Worm (Caenorhabditis elegans) whole organism, young adult: ENCODE data around the gene syd-9.
A peak's percentile ranks its signal among the peaks of the same experiment; 100 is the strongest.

Source experiments
- B0261.1 ChIP-seq: sonication (generic microtip); optimal IDR thresholded peaks from 2 replicates; lab custom pipeline; 2016; ENCODE audit warnings: mild to moderate bottlenecking, missing genetic modification characterization, moderate library complexity, missing compliant biosample characterization
- B0336.3 ChIP-seq: fragments of 200-800 bp; sonication (Bioruptor generic); IDR thresholded peaks from 2 replicates; pipeline ENCODE4 v1.3.6; 2022; ENCODE audit warnings: missing genetic modification characterization, missing compliant biosample characterization
- F10E7.11 ChIP-seq: sonication (generic microtip); optimal IDR thresholded peaks from 2 replicates; lab custom pipeline; 2017; ENCODE audit warnings: mild to moderate bottlenecking, missing genetic modification characterization, moderate library complexity, missing compliant biosample characterization
- F39B2.1 ChIP-seq: fragments of 200-800 bp; sonication (Bioruptor generic); IDR thresholded peaks from 2 replicates; pipeline ENCODE4 v1.3.6; 2022; ENCODE audit warnings: missing genetic modification reagents, missing genetic modification characterization, missing compliant biosample characterization
- F49E8.2 ChIP-seq: sonication (generic microtip); optimal IDR thresholded peaks from 3 replicates; lab custom pipeline; 2017; ENCODE audit warnings: missing genetic modification characterization, mild to moderate bottlenecking, missing compliant biosample characterization, antibody characterized with exemption, moderate library complexity; ENCODE audit not compliant: insufficient read depth
- T07F8.4 ChIP-seq: sonication (generic microtip); optimal IDR thresholded peaks from 2 replicates; lab custom pipeline; 2016; ENCODE audit warnings: mild to moderate bottlenecking, missing genetic modification characterization, moderate library complexity, missing compliant biosample characterization
- Y95B8A.8 ChIP-seq: fragments of 200-800 bp; sonication (Bioruptor generic); IDR thresholded peaks from 2 replicates; pipeline ENCODE4 v1.3.6; 2022; ENCODE audit warnings: missing genetic modification reagents, missing genetic modification characterization, missing compliant biosample characterization
- ZK185.1 ChIP-seq: sonication (generic microtip); optimal IDR thresholded peaks from 2 replicates; lab custom pipeline; 2016; ENCODE audit warnings: mild to moderate bottlenecking, missing genetic modification characterization, missing compliant biosample characterization; ENCODE audit not compliant: poor library complexity, severe bottlenecking
- akir-1 ChIP-seq: fragments of 200-800 bp; sonication (Bioruptor generic); optimal IDR thresholded peaks from 2 replicates; lab custom pipeline; 2018; ENCODE audit warnings: mild to moderate bottlenecking, missing genetic modification characterization, moderate library complexity, missing compliant biosample characterization
- ama-1 ChIP-seq, 3 experiments: fragments of 150-350 bp in 1 of 3; sonication (generic microtip) in 2 of 3; optimal IDR thresholded peaks; 2 replicates each; lab custom pipeline; 2014 to 2018; ENCODE audit warnings: missing biosample characterization in 2 of 3, missing genetic modification characterization in 2 of 3, missing genetic modification reagents in 2 of 3
- aptf-3 ChIP-seq: fragments of 200-800 bp; sonication (Bioruptor generic); IDR thresholded peaks from 2 replicates; pipeline ENCODE4 v1.3.6; 2022; ENCODE audit warnings: missing genetic modification characterization, missing compliant biosample characterization
- atf-7 ChIP-seq: sonication (generic microtip); optimal IDR thresholded peaks from 2 replicates; lab custom pipeline; 2017; ENCODE audit warnings: mild to moderate bottlenecking, missing genetic modification characterization, missing compliant biosample characterization
- attf-3 ChIP-seq: fragments of 200-800 bp; sonication (Bioruptor generic); conservative IDR thresholded peaks from 2 replicates; pipeline ENCODE4 v1.3.6; 2022; ENCODE audit warnings: missing genetic modification reagents, missing genetic modification characterization, missing compliant biosample characterization
- ceh-79 ChIP-seq: sonication (generic microtip); optimal IDR thresholded peaks from 2 replicates; lab custom pipeline; 2017; ENCODE audit warnings: mild to moderate bottlenecking, missing genetic modification characterization, missing compliant biosample characterization
- die-1 ChIP-seq: sonication (generic microtip); optimal IDR thresholded peaks from 2 replicates; lab custom pipeline; 2016; ENCODE audit warnings: missing genotype, mild to moderate bottlenecking, missing genetic modification characterization, missing compliant biosample characterization
- dox-1 ChIP-seq: fragments of 200-800 bp; sonication (Bioruptor generic); IDR thresholded peaks from 2 replicates; pipeline ENCODE4 v1.3.6; 2022; ENCODE audit warnings: missing genetic modification reagents, missing genetic modification characterization, missing compliant biosample characterization
- dpff-1 ChIP-seq: sonication (generic microtip); optimal IDR thresholded peaks from 2 replicates; lab custom pipeline; 2017; ENCODE audit warnings: mild to moderate bottlenecking, missing genetic modification characterization, missing compliant biosample characterization
- dpl-1 ChIP-seq: fragments of 150-350 bp; optimal IDR thresholded peaks from 2 replicates; lab custom pipeline; 2014; ENCODE audit warnings: missing biosample characterization, missing genetic modification reagents, missing genetic modification characterization
- efl-1 ChIP-seq: fragments of 150-350 bp; optimal IDR thresholded peaks from 2 replicates; lab custom pipeline; 2014; ENCODE audit warnings: missing biosample characterization, missing genetic modification reagents, missing genetic modification characterization
- egl-18 ChIP-seq: fragments of 200-800 bp; sonication (Bioruptor generic); IDR thresholded peaks from 2 replicates; pipeline ENCODE4 v1.3.6; 2022; ENCODE audit warnings: missing genetic modification reagents, missing genetic modification characterization, missing compliant biosample characterization
- egl-44 ChIP-seq: fragments of 200-800 bp; sonication (Bioruptor generic); IDR thresholded peaks from 2 replicates; pipeline ENCODE4 v1.3.6; 2022; ENCODE audit warnings: missing genetic modification reagents, missing genetic modification characterization, missing compliant biosample characterization
- egrh-3 ChIP-seq: fragments of 200-800 bp; sonication (Bioruptor generic); IDR thresholded peaks from 2 replicates; pipeline ENCODE4 v1.3.6; 2022; ENCODE audit warnings: missing genetic modification reagents, missing genetic modification characterization, missing compliant biosample characterization
- hlh-12 ChIP-seq: sonication (generic microtip); optimal IDR thresholded peaks from 2 replicates; lab custom pipeline; 2016; ENCODE audit warnings: missing genetic modification characterization, missing compliant biosample characterization
- hmg-1.2 ChIP-seq: fragments of 200-800 bp; sonication (Bioruptor generic); IDR thresholded peaks from 2 replicates; pipeline ENCODE4 v1.3.6; 2022; ENCODE audit warnings: missing genetic modification reagents, missing genetic modification characterization, missing compliant biosample characterization
- hsf-1 ChIP-seq: fragments of 200-800 bp; sonication (Bioruptor generic); IDR thresholded peaks from 2 replicates; pipeline ENCODE4 v1.3.6; 2022; ENCODE audit warnings: missing genetic modification reagents, missing genetic modification characterization, missing compliant biosample characterization
- lag-1 ChIP-seq: fragments of 200-800 bp; sonication (Bioruptor generic); IDR thresholded peaks from 2 replicates; pipeline ENCODE4 v1.3.6; 2022; ENCODE audit warnings: missing genetic modification reagents, missing genetic modification characterization, missing compliant biosample characterization
- let-526 ChIP-seq: fragments of 200-800 bp; sonication (Bioruptor generic); IDR thresholded peaks from 2 replicates; pipeline ENCODE4 v1.3.6; 2022; ENCODE audit warnings: missing genetic modification reagents, missing genetic modification characterization, missing compliant biosample characterization
- let-607 ChIP-seq, 2 experiments: fragments of 200-800 bp in 1 of 2; sonication (Bioruptor generic) in 1 of 2; sonication (generic microtip) in 1 of 2; optimal IDR thresholded peaks; 2 replicates each; lab custom pipeline; 2016 to 2018; ENCODE audit warnings: mild to moderate bottlenecking in 2 of 2, missing compliant biosample characterization in 2 of 2, missing genetic modification characterization in 2 of 2, moderate library complexity in 2 of 2, missing genotype in 1 of 2
- lin-40 ChIP-seq: sonication (generic microtip); optimal IDR thresholded peaks from 2 replicates; lab custom pipeline; 2016; ENCODE audit warnings: missing genetic modification characterization, mild to moderate bottlenecking, missing compliant biosample characterization, missing genotype, missing genetic modification reagents
- lsl-1 ChIP-seq: fragments of 200-800 bp; sonication (Bioruptor generic); optimal IDR thresholded peaks from 2 replicates; lab custom pipeline; 2018; ENCODE audit warnings: mild to moderate bottlenecking, missing genetic modification characterization, moderate library complexity, missing compliant biosample characterization
- lsy-27 ChIP-seq: sonication (generic microtip); optimal IDR thresholded peaks from 2 replicates; lab custom pipeline; 2017; ENCODE audit warnings: missing genetic modification characterization, mild to moderate bottlenecking, missing compliant biosample characterization, antibody characterized with exemption, missing genotype, borderline replicate concordance; ENCODE audit not compliant: insufficient read depth
- madf-10 ChIP-seq: sonication (generic microtip); optimal IDR thresholded peaks from 2 replicates; lab custom pipeline; 2016; ENCODE audit warnings: mild to moderate bottlenecking, missing genetic modification characterization, missing compliant biosample characterization
- madf-8 ChIP-seq: fragments of 200-800 bp; sonication (Bioruptor generic); conservative IDR thresholded peaks from 2 replicates; pipeline ENCODE4 v1.3.6; 2022; ENCODE audit warnings: missing genetic modification reagents, missing genetic modification characterization, missing compliant biosample characterization
- mcd-1 ChIP-seq: fragments of 200-800 bp; sonication (Bioruptor generic); IDR thresholded peaks from 2 replicates; pipeline ENCODE4 v1.3.6; 2022; ENCODE audit warnings: missing genetic modification reagents, missing genetic modification characterization, missing compliant biosample characterization
- nhr-179 ChIP-seq: sonication (generic microtip); optimal IDR thresholded peaks from 2 replicates; lab custom pipeline; 2016; ENCODE audit warnings: mild to moderate bottlenecking, missing genetic modification characterization, missing compliant biosample characterization
- nhr-27 ChIP-seq: fragments of 200-800 bp; sonication (Bioruptor generic); optimal IDR thresholded peaks from 2 replicates; lab custom pipeline; 2018; ENCODE audit warnings: mild to moderate bottlenecking, missing genetic modification characterization, moderate library complexity, missing compliant biosample characterization
- pbrm-1 ChIP-seq: fragments of 200-800 bp; sonication (Bioruptor generic); IDR thresholded peaks from 2 replicates; pipeline ENCODE4 v1.3.6; 2022; ENCODE audit warnings: missing genetic modification reagents, missing genetic modification characterization, missing compliant biosample characterization
- rpc-1 ChIP-seq, 2 experiments: fragments of 150-350 bp in 1 of 2; sonication (generic microtip) in 1 of 2; optimal IDR thresholded peaks; 2 replicates each; lab custom pipeline; 2014 to 2018; ENCODE audit warnings: missing biosample characterization in 1 of 2, missing genetic modification characterization in 1 of 2, missing genetic modification reagents in 1 of 2, missing genotype in 1 of 2
- sdz-38 ChIP-seq: sonication (generic microtip); optimal IDR thresholded peaks from 2 replicates; lab custom pipeline; 2016; ENCODE audit warnings: missing genotype, missing genetic modification characterization, missing compliant biosample characterization
- somi-1 ChIP-seq: fragments of 200-800 bp; sonication (Bioruptor generic); optimal IDR thresholded peaks from 2 replicates; lab custom pipeline; 2018; ENCODE audit warnings: mild to moderate bottlenecking, missing genetic modification characterization, missing compliant biosample characterization
- tbp1 ChIP-seq: fragments of 200-800 bp; sonication (Bioruptor generic); optimal IDR thresholded peaks from 2 replicates; lab custom pipeline; 2018; ENCODE audit warnings: mild to moderate bottlenecking, missing genetic modification characterization, missing compliant biosample characterization
- tbx-9 ChIP-seq: sonication (generic microtip); optimal IDR thresholded peaks from 2 replicates; lab custom pipeline; 2016; ENCODE audit warnings: borderline replicate concordance, missing genetic modification characterization, inconsistent platforms, missing compliant biosample characterization
- zfh-2 ChIP-seq: fragments of 200-800 bp; sonication (Bioruptor generic); conservative IDR thresholded peaks from 2 replicates; pipeline ENCODE4 v1.3.6; 2022; ENCODE audit warnings: missing genetic modification reagents, missing genetic modification characterization, missing compliant biosample characterization
- zim-3 ChIP-seq: sonication (generic microtip); optimal IDR thresholded peaks from 2 replicates; lab custom pipeline; 2017; ENCODE audit warnings: mild to moderate bottlenecking, missing genetic modification characterization, moderate library complexity, missing compliant biosample characterization
- ztf-18 ChIP-seq: sonication (generic microtip); optimal IDR thresholded peaks from 2 replicates; lab custom pipeline; 2016; ENCODE audit warnings: missing genotype, mild to moderate bottlenecking, missing genetic modification characterization, missing compliant biosample characterization
- ztf-22 ChIP-seq: fragments of 200-800 bp; sonication (Bioruptor generic); optimal IDR thresholded peaks from 2 replicates; lab custom pipeline; 2018; ENCODE audit warnings: mild to moderate bottlenecking, missing genetic modification characterization, moderate library complexity, missing compliant biosample characterization
- ztf-25 ChIP-seq: fragments of 200-800 bp; sonication (Bioruptor generic); IDR thresholded peaks from 2 replicates; pipeline ENCODE4 v1.3.6; 2022; ENCODE audit warnings: missing genetic modification reagents, missing genetic modification characterization, missing compliant biosample characterization
- ztf-26 ChIP-seq: sonication (generic microtip); optimal IDR thresholded peaks from 2 replicates; lab custom pipeline; 2017; ENCODE audit warnings: missing genetic modification characterization, missing compliant biosample characterization

The syd-9 gene

ce11 chrX:7244756-7245155, 26.9 kb downstream of the syd-9 start (continued):
- TF ChIP-seq somi-1 (GFP tag; lab: Kevin White, UChicago) (no peak), F39B2.1 (GFP tag; lab: Robert Waterston, UW) (no peak), die-1 (no peak), let-607 (tag; optimal IDR thresholded peaks at IDR 0.05; lab: Kevin White, UChicago) (peak; percentile 43 to 70), aptf-3 (GFP tag; lab: Robert Waterston, UW) (no peak), ceh-79 (tag; lab: Kevin White, UChicago) (no peak), dpff-1 (tag; lab: Kevin White, UChicago) (no peak), nhr-27 (tag; lab: Kevin White, UChicago) (no peak), ama-1 (optimal IDR thresholded peaks at IDR 0.05; lab: Kevin White, UChicago) (no peak), ama-1 (GFP tag; optimal IDR thresholded peaks at IDR 0.05; lab: Kevin White, UChicago) (no peak), efl-1 (GFP tag; lab: Kevin White, UChicago) (no peak), T07F8.4 (no peak), egl-44 (no peak; the same call in 1 of the 2 replicates), sdz-38 (tag; lab: Kevin White, UChicago) (no peak), madf-8 (GFP tag; lab: Robert Waterston, UW) (no peak), akir-1 (GFP tag; lab: Kevin White, UChicago) (no peak), tbx-9 (no peak), egl-18 (GFP tag; lab: Robert Waterston, UW) (no peak), ztf-18 (tag; lab: Kevin White, UChicago) (no peak), atf-7 (tag; lab: Kevin White, UChicago) (peak; percentile 52), mcd-1 (GFP tag; lab: Robert Waterston, UW) (no peak), lin-40 (tag; lab: Kevin White, UChicago) (peak; percentile 31), Y95B8A.8 (no peak), rpc-1 (optimal IDR thresholded peaks at IDR 0.05; lab: Kevin White, UChicago) (no peak), rpc-1 (tag; optimal IDR thresholded peaks at IDR 0.05; lab: Kevin White, UChicago) (no peak), zim-3 (tag; lab: Kevin White, UChicago) (no peak), lsy-27 (tag; lab: Kevin White, UChicago) (no peak), dpl-1 (no peak), madf-10 (tag; lab: Kevin White, UChicago) (peak; percentile 36), zfh-2 (GFP tag; lab: Robert Waterston, UW) (no peak), nhr-179 (tag; lab: Kevin White, UChicago) (no peak), hsf-1 (GFP tag; lab: Robert Waterston, UW) (no peak), tbp1 (GFP tag; lab: Kevin White, UChicago) (no peak), hmg-1.2 (GFP tag; lab: Robert Waterston, UW) (no peak), dox-1 (0 out of 2 replicates have a peak, but pooled peaks have one; percentile 30), hlh-12 (tag; lab: Kevin White, UChicago) (no peak), B0336.3 (GFP tag; lab: Robert Waterston, UW) (no peak), let-526 (no peak), pbrm-1 (GFP tag; lab: Robert Waterston, UW) (no peak), lsl-1 (no peak), attf-3 (GFP tag; lab: Robert Waterston, UW) (no peak), egrh-3 (GFP tag; lab: Robert Waterston, UW) (no peak), ztf-25 (GFP tag; lab: Robert Waterston, UW) (no peak), B0261.1 (tag; lab: Kevin White, UChicago) (no peak), ZK185.1 (tag; lab: Kevin White, UChicago) (no peak), ztf-26 (tag; lab: Kevin White, UChicago) (no peak), F10E7.11 (tag; lab: Kevin White, UChicago) (no peak), F49E8.2 (no peak), ztf-22 (peak; percentile 3), lag-1 (GFP tag; lab: Robert Waterston, UW) (no peak)
